Worm (Caenorhabditis elegans) whole organism, L1 larva: ENCODE measurements around the gene lsm-8.

Source experiments
- C16A3.4 ChIP-seq: fragments of 150-350 bp; optimal IDR thresholded peaks from 2 replicates; lab custom pipeline; 2014; ENCODE audit warnings: missing biosample characterization, missing genetic modification characterization
- alr-1 ChIP-seq: fragments of 200-800 bp; sonication (Bioruptor generic); optimal IDR thresholded peaks from 2 replicates; lab custom pipeline; 2018; ENCODE audit warnings: borderline replicate concordance, mild to moderate bottlenecking, missing genetic modification characterization, missing compliant biosample characterization
- aly-2 ChIP-seq: fragments of 150-350 bp; optimal IDR thresholded peaks from 2 replicates; lab custom pipeline; 2014; ENCODE audit warnings: missing biosample characterization, missing genetic modification characterization
- ama-1 ChIP-seq: fragments of 150-350 bp; optimal IDR thresholded peaks from 2 replicates; lab custom pipeline; 2014
- ceh-8 ChIP-seq: fragments of 200-800 bp; sonication (Bioruptor generic); optimal IDR thresholded peaks from 2 replicates; lab custom pipeline; 2018; ENCODE audit warnings: mild to moderate bottlenecking, missing genetic modification characterization, moderate library complexity, missing compliant biosample characterization
- ceh-90 ChIP-seq: sonication (generic microtip); optimal IDR thresholded peaks from 2 replicates; lab custom pipeline; 2016; ENCODE audit warnings: missing genetic modification characterization, missing compliant biosample characterization
- ces-1 ChIP-seq: fragments of 150-350 bp; optimal IDR thresholded peaks from 2 replicates; lab custom pipeline; 2014; ENCODE audit warnings: missing biosample characterization, missing genetic modification reagents, missing genetic modification characterization
- dpl-1 ChIP-seq, 3 experiments: fragments of 150-350 bp in 2 of 3; sonication (generic microtip) in 1 of 3; optimal IDR thresholded peaks; 2 replicates each; lab custom pipeline; 2014 to 2017; ENCODE audit warnings: missing biosample characterization in 3 of 3, missing genetic modification characterization in 3 of 3, missing genetic modification reagents in 3 of 3
- efl-1 ChIP-seq, 4 experiments: fragments of 150-350 bp; optimal IDR thresholded peaks in 3 of 4; peaks in 1 of 4; 1 replicate in 1 of 4; 2 replicates in 3 of 4; lab custom pipeline; 2014; ENCODE audit warnings: missing biosample characterization in 2 of 4, missing genetic modification characterization in 2 of 4, missing genetic modification reagents in 2 of 4
- elt-2 ChIP-seq: sonication (generic microtip); optimal IDR thresholded peaks from 2 replicates; lab custom pipeline; 2016; ENCODE audit warnings: missing genetic modification characterization, mild to moderate bottlenecking, inconsistent platforms, missing compliant biosample characterization, missing genetic modification reagents
- elt-3 ChIP-seq, 6 experiments: fragments of 150-350 bp in 1 of 6; sonication (generic microtip); optimal IDR thresholded peaks; 2 replicates each; lab custom pipeline; 2017 to 2018; ENCODE audit warnings: missing biosample characterization in 6 of 6, missing genetic modification characterization in 6 of 6, inconsistent platforms in 1 of 6
- grh-1 ChIP-seq: fragments of 200-800 bp; sonication (Bioruptor generic); IDR thresholded peaks from 2 replicates; pipeline ENCODE4 v1.3.6; 2022; ENCODE audit warnings: missing genetic modification reagents, missing genetic modification characterization, missing compliant biosample characterization
- hlh-17 ChIP-seq: fragments of 200-800 bp; sonication (Bioruptor generic); optimal IDR thresholded peaks from 2 replicates; lab custom pipeline; 2018; ENCODE audit warnings: missing genetic modification characterization, mild to moderate bottlenecking, missing compliant biosample characterization, moderate library complexity, borderline replicate concordance
- hlh-4 ChIP-seq: sonication (generic microtip); optimal IDR thresholded peaks from 2 replicates; lab custom pipeline; 2016; ENCODE audit warnings: mild to moderate bottlenecking, missing genetic modification characterization, missing compliant biosample characterization
- isw-1 ChIP-seq: fragments of 200-800 bp; sonication (Bioruptor generic); IDR thresholded peaks from 2 replicates; pipeline ENCODE4 v1.3.6; 2022; ENCODE audit warnings: missing genetic modification characterization, missing compliant biosample characterization
- jun-1 ChIP-seq: fragments of 150-350 bp; optimal IDR thresholded peaks from 2 replicates; lab custom pipeline; 2014; ENCODE audit warnings: missing biosample characterization, missing genetic modification reagents, missing genetic modification characterization
- lin-14 ChIP-seq: fragments of 200-800 bp; sonication (Bioruptor generic); optimal IDR thresholded peaks from 2 replicates; lab custom pipeline; 2018; ENCODE audit warnings: mild to moderate bottlenecking, missing genetic modification characterization, moderate library complexity, missing compliant biosample characterization
- lin-39 ChIP-seq: fragments of 150-350 bp; optimal IDR thresholded peaks from 2 replicates; lab custom pipeline; 2014; ENCODE audit warnings: missing biosample characterization, missing genetic modification reagents, missing genetic modification characterization
- lir-3 ChIP-seq: sonication (generic microtip); optimal IDR thresholded peaks from 2 replicates; lab custom pipeline; 2016; ENCODE audit warnings: mild to moderate bottlenecking, missing genetic modification characterization, moderate library complexity, missing compliant biosample characterization; ENCODE audit not compliant: poor library complexity
- mdl-1 ChIP-seq, 2 experiments: fragments of 150-350 bp; optimal IDR thresholded peaks; 2 replicates each; lab custom pipeline; 2014 to 2017; ENCODE audit warnings: missing biosample characterization in 2 of 2, missing genetic modification characterization in 2 of 2, inconsistent platforms in 1 of 2
- mep-1 ChIP-seq: fragments of 150-350 bp; optimal IDR thresholded peaks from 2 replicates; lab custom pipeline; 2014; ENCODE audit warnings: missing biosample characterization, missing genetic modification characterization
- nhr-20 ChIP-seq: sonication (generic microtip); optimal IDR thresholded peaks from 2 replicates; lab custom pipeline; 2016; ENCODE audit warnings: mild to moderate bottlenecking, missing genetic modification characterization, missing compliant biosample characterization
- nhr-28 ChIP-seq: fragments of 150-350 bp; optimal IDR thresholded peaks from 2 replicates; lab custom pipeline; 2014; ENCODE audit warnings: missing biosample characterization, missing genetic modification characterization
- nhr-47 ChIP-seq: sonication (generic microtip); optimal IDR thresholded peaks from 2 replicates; lab custom pipeline; 2016; ENCODE audit warnings: mild to moderate bottlenecking, missing genetic modification characterization, moderate library complexity, missing compliant biosample characterization
- nhr-71 ChIP-seq: sonication (generic microtip); optimal IDR thresholded peaks from 2 replicates; lab custom pipeline; 2016; ENCODE audit warnings: mild to moderate bottlenecking, missing genetic modification characterization, moderate library complexity, missing compliant biosample characterization
- nhr-77 ChIP-seq: fragments of 150-350 bp; optimal IDR thresholded peaks from 2 replicates; lab custom pipeline; 2014; ENCODE audit warnings: missing biosample characterization, missing genetic modification characterization
- nhr-90 ChIP-seq: sonication (generic microtip); optimal IDR thresholded peaks from 2 replicates; lab custom pipeline; 2016; ENCODE audit warnings: mild to moderate bottlenecking, missing genetic modification characterization, missing compliant biosample characterization; ENCODE audit not compliant: poor library complexity
- snpc-4 ChIP-seq: fragments of 150-350 bp; optimal IDR thresholded peaks from 2 replicates; lab custom pipeline; 2014; ENCODE audit warnings: missing biosample characterization, missing genetic modification characterization
- snu-23 ChIP-seq: sonication (generic microtip); optimal IDR thresholded peaks from 2 replicates; lab custom pipeline; 2016; ENCODE audit warnings: missing genetic modification characterization, missing compliant biosample characterization
- sox-4 ChIP-seq: sonication (generic microtip); optimal IDR thresholded peaks from 2 replicates; lab custom pipeline; 2016; ENCODE audit warnings: missing genetic modification characterization, missing compliant biosample characterization
- sptf-1 ChIP-seq: fragments of 150-350 bp; optimal IDR thresholded peaks from 2 replicates; lab custom pipeline; 2014; ENCODE audit warnings: missing biosample characterization, missing genetic modification characterization
- tlp-1 ChIP-seq: fragments of 150-350 bp; optimal IDR thresholded peaks from 2 replicates; lab custom pipeline; 2014; ENCODE audit warnings: missing biosample characterization, missing genetic modification characterization
- unc-30 ChIP-seq: sonication (generic microtip); optimal IDR thresholded peaks from 2 replicates; lab custom pipeline; 2017; ENCODE audit warnings: missing biosample characterization, missing genetic modification characterization
- unc-62 ChIP-seq: fragments of 150-350 bp; optimal IDR thresholded peaks from 2 replicates; lab custom pipeline; 2014; ENCODE audit warnings: missing biosample characterization, missing genetic modification reagents, missing genetic modification characterization
- unc-86 ChIP-seq: sonication (generic microtip); optimal IDR thresholded peaks from 2 replicates; lab custom pipeline; 2016; ENCODE audit warnings: missing genetic modification characterization, missing compliant biosample characterization
- xbp-1 ChIP-seq: sonication (generic microtip); optimal IDR thresholded peaks from 2 replicates; lab custom pipeline; 2016; ENCODE audit warnings: missing genetic modification characterization, missing compliant biosample characterization
- ztf-11 ChIP-seq, 2 experiments: sonication (generic microtip); optimal IDR thresholded peaks; 2 replicates each; lab custom pipeline; 2016 to 2017; ENCODE audit warnings: missing genetic modification characterization in 2 of 2, missing biosample characterization in 1 of 2, missing compliant biosample characterization in 1 of 2

Gene lsm-8

ce11 chrIV:6336748-6337147, 10.4 kb downstream of the lsm-8 start (continued):
- TF ChIP-seq unc-86 (tag; lab: Kevin White, UChicago): peak; percentile 92
- peak; percentile 84 for TF ChIP-seq snpc-4 (tag; lab: Kevin White, UChicago)
- TF ChIP-seq dpl-1 (GFP tag; optimal IDR thresholded peaks at IDR 0.05; lab: Kevin White, UChicago): peak; percentile 74 to 80 (median 76)
- no peak for TF ChIP-seq ces-1 (GFP tag; lab: Kevin White, UChicago)
- TF ChIP-seq nhr-47 (tag; lab: Kevin White, UChicago): peak; percentile 97
- TF ChIP-seq mep-1 (tag; lab: Kevin White, UChicago): peak; percentile 99
- peak in 1 of 2 experiments; percentile 95 for TF ChIP-seq ztf-11 (tag; optimal IDR thresholded peaks at IDR 0.05; lab: Kevin White, UChicago)
- TF ChIP-seq xbp-1: peak; percentile 97
- peak; percentile 90 for TF ChIP-seq jun-1
- no peak for TF ChIP-seq hlh-17 (GFP tag; lab: Kevin White, UChicago)
- TF ChIP-seq mdl-1 (tag; optimal IDR thresholded peaks at IDR 0.05; lab: Kevin White, UChicago): peak; percentile 32 to 100
- peak; percentile 90 for TF ChIP-seq lir-3 (tag; lab: Kevin White, UChicago)
- peak; percentile 66 for TF ChIP-seq ama-1 (lab: Kevin White, UChicago)
- TF ChIP-seq efl-1 (optimal IDR thresholded peaks at IDR 0.05; lab: Kevin White, UChicago): peak; percentile 85 to 89
- TF ChIP-seq efl-1 (GFP tag; optimal IDR thresholded peaks at IDR 0.05 in 1 of 2; lab: Kevin White, UChicago): peak; percentile 72 to 97
- TF ChIP-seq nhr-71 (tag; lab: Kevin White, UChicago): peak; percentile 99
- TF ChIP-seq ceh-8 (GFP tag; lab: Kevin White, UChicago): peak; percentile 82
- peak; percentile 97 for TF ChIP-seq snu-23 (GFP tag; lab: Kevin White, UChicago)
- peak; percentile 97 for TF ChIP-seq nhr-90
- no peak for TF ChIP-seq sptf-1 (tag; lab: Kevin White, UChicago)
- TF ChIP-seq nhr-77 (tag; lab: Kevin White, UChicago): peak; percentile 38
- no peak for TF ChIP-seq alr-1 (tag; lab: Kevin White, UChicago)
- peak; percentile 99 for TF ChIP-seq lin-14
- TF ChIP-seq unc-62 (GFP tag; lab: Kevin White, UChicago): no peak
- no peak for TF ChIP-seq tlp-1 (tag; lab: Kevin White, UChicago)
- no peak for TF ChIP-seq hlh-4 (tag; lab: Kevin White, UChicago)
- TF ChIP-seq unc-30: no peak
- TF ChIP-seq elt-3 (tag; optimal IDR thresholded peaks at IDR 0.05; lab: Kevin White, UChicago): peak in 3 of 6 experiments; percentile 49 to 97 (median 92)
- TF ChIP-seq C16A3.4: peak; percentile 88
- TF ChIP-seq grh-1 (GFP tag; lab: Robert Waterston, UW): peak; percentile 90
- no peak for TF ChIP-seq nhr-28 (tag; lab: Kevin White, UChicago)
- TF ChIP-seq, all 84 proteins: peak for 64

DNA sequence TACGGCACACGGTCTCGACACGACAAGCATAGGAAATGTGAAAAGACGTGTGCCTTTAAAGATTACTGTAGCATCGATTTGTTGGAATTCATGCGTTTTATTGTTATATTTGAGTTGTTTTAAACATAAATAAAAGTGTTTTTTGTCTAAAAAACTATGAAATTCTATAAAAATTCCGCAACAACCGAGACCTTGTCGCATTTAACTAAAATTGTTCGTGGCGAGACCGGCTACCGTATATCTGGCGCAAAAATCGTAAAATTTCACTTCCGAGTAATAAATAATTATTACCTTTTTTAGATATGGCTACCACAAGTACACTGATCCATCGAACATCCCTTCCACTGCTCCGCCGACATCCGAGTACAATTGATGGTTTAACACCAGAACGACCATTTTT, 11.0 kb downstream of the lsm-8 start, which contains the start of gene ipla-6:
TSS of gene ipla-6 (plus strand) at position 301 of the 400 bp plus-strand sequence.
- TF ChIP-seq dpl-1 (GFP tag; optimal IDR thresholded peaks at IDR 0.05; lab: Kevin White, UChicago): no peak
- TF ChIP-seq ceh-90 (tag; lab: Kevin White, UChicago): no peak
- TF ChIP-seq unc-86 (tag; lab: Kevin White, UChicago): no peak

DNA sequence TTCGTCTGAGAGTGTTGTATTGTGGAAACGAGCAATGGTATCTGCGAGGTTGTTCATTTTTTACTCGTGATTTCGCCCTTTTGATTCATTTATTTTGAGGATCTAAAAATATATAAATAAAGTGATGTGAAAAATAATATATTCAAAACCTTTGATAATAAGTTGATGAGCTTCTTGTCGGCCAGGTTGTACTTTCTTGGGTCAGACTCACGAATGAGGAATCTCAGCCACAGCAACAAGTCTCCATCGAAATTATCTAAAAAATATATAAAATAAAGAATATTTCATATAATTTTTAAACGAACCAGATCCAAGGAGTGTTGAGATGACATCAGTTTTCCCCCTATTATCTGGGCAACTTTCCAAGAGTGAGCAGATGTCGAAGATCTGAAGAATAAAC, 16.1 kb downstream of the lsm-8 start, which contains the start of gene Y73B6BL.288:
TSS of gene Y73B6BL.288 (minus strand) at position 101 of the 400 bp plus-strand sequence.
- TF ChIP-seq ceh-8 (GFP tag; lab: Kevin White, UChicago) (no peak), elt-2 (tag; lab: Kevin White, UChicago) (no peak), jun-1 (no peak), C16A3.4 (no peak), nhr-20 (tag; lab: Kevin White, UChicago) (no peak), elt-3 (tag; optimal IDR thresholded peaks at IDR 0.05; lab: Kevin White, UChicago) (no peak), unc-86 (tag; lab: Kevin White, UChicago) (no peak), sox-4 (tag; lab: Kevin White, UChicago) (no peak)

- no peak for TF ChIP-seq lin-39
- no peak for TF ChIP-seq aly-2 (tag; lab: Kevin White, UChicago)
- no peak for TF ChIP-seq lir-3 (tag; lab: Kevin White, UChicago)
- peak; percentile 3 for TF ChIP-seq lin-14
- no peak for TF ChIP-seq isw-1 (GFP tag; lab: Robert Waterston, UW)
Observed at ce11 chrIV:6342876-6343275, 16.6 kb downstream of the lsm-8 start, which contains the start of gene Y73B6BL.14. Y73B6BL.14 (minus strand) TSS chrIV:6342976.
